Fruit fly (Drosophila melanogaster): ENCODE data around the gene Fnta.

Fnta gene

DNA sequence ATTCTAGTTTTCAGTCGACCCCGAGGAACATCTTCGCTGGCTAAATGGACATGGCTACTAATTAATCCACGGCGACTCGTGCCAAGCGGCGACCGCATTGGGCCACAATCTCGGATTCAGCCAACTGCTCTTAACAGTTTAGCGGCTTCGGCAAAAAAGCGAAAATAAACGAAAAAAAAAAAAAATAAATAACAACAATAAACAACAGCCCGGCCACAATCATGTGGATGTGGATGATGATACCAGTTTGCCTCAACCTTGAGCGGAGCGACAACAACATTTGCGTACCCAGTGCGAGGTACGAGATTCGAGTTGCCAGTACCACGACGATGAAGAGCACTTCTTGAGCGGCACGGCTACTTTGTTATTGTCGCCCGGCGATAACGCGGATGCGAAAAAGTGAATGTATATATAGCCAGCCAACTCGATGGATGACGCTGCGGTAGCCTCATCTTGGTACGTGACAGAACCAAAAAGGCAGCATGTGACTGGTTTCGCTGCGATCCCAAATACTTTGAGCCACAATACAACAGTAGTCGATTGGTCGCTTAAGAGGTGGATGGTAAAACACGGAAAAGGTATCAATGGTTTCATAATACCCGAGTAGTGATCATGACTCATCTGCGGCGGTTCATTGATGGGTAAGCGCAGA lies 22.4 kb downstream of the Fnta start:
- TF ChIP-seq CG17801 (GFP tag; optimal IDR thresholded peaks at IDR 0.05; ENCODE audit: partially characterized antibody), result no peak

DNA sequence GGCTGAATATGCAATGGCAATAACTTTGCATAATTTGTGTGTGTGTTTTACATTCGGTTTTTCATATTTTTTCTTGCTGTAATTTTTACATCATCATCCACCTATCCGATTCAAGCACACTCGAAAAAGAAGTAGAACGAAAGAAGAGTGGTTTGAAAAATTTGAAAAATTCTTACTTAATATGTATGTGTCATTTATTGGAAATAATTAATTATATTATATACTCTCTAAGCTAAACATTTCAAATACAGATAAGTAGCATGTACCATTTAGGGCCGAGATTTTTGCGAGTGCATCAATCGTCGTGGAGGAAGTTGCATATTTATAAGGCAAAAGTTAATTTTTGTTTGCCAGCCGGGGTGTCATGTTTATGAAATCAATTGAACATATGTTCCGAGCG lies 24.4 kb downstream of the Fnta start:
- no peak for TF ChIP-seq CG17801 (GFP tag; optimal IDR thresholded peaks at IDR 0.05; ENCODE audit: partially characterized antibody)

DNA sequence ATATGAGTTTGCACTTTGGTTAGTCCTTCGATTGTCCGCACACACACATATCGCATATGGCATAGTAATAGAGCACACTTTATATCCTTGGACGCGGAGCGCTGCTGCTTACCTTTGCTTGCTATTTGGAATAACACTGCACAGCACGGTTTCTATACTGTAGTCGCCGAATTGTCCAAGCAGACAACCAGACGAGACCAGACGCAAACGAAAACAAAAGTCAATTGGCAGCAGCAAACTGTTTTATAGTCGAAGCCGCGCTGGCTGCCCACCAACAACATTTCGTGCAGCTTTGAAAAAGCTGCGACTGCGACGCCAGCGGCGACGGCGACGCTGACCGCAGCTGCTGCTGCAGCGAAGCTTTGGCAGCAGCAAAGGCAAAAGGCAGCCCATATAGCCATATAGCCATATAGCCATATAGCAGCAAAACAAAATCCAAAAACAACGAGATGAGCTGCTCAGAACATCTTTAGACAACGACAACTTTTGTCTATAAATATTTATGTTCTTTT lies 28.7 kb downstream of the Fnta start, which contains the start of gene slf:
Gene slf (minus strand): TSS at position 219 of the 512 bp plus-strand sequence.
- no peak for TF ChIP-seq CG17801 (GFP tag; optimal IDR thresholded peaks at IDR 0.05; ENCODE audit: partially characterized antibody)

DNA sequence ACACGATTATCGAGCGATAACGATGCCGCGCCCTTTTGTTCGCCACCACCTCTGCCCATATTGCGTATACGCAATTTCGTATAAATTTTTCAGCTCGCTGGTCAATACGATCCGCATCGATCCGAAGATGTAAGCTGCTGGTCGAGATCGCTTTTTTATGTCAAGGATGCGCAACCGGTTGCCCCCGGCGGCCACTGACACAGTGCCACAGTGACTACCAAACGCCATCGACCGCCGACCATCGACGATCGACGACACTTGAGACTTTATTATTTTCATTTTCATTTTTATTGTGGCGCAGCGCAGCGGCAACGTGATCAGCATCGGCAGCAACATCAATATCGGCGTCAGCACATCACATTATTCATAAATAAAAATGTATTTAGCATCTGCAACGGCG lies 30.5 kb downstream of the Fnta start:
- TF ChIP-seq CG17801 (GFP tag; optimal IDR thresholded peaks at IDR 0.05; ENCODE audit: partially characterized antibody), result no peak

- TF ChIP-seq CG17801 (GFP tag; optimal IDR thresholded peaks at IDR 0.05; ENCODE audit: partially characterized antibody), result no peak
Measured at dm6 chr2L:4798894-4799293, 31.6 kb downstream of the Fnta start.

- no peak for TF ChIP-seq CG17801 (GFP tag; optimal IDR thresholded peaks at IDR 0.05; ENCODE audit: partially characterized antibody)
Measured at dm6 chr2L:4797643-4798042, 32.9 kb downstream of the Fnta start.

DNA sequence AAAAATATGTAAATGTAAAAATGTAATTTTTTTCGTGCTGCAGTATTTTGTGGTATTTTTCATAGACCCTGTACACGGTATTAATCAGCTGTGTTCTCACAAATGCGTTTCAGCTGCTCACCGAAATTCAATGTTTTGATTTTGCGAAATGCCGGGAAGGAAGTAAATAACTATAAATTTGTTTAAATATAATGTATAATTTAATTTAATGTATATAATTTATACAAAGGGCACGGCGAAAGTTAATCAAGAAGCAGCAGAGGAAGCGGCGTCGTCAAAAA lies 36.0 kb downstream of the Fnta start, which contains the start of gene CG3294:
Gene CG3294 (plus strand): TSS at position 26 of the 281 bp plus-strand sequence.
- no peak for TF ChIP-seq CG17801 (GFP tag; optimal IDR thresholded peaks at IDR 0.05; ENCODE audit: partially characterized antibody)

- TF ChIP-seq CG17801 (GFP tag; optimal IDR thresholded peaks at IDR 0.05; ENCODE audit: partially characterized antibody), result no peak
Measured at dm6 chr2L:4793780-4794523, 36.5 kb downstream of the Fnta start, which contains the start of gene fipi. Gene fipi (minus strand): TSS chr2L:4794044.
